Fruit fly (Drosophila melanogaster): Measurements from ENCODE around the gene Pak3.

dm6 chr3R:16446836-16447235, 6.8 kb downstream of the Pak3 start:
- TF ChIP-seq danr (GFP tag; IDR thresholded peaks at IDR 0.05) (no peak), Mes4 (GFP tag; optimal IDR thresholded peaks at IDR 0.05) (no peak), crol (GFP tag; IDR thresholded peaks at IDR 0.05) (peak; percentile 60; the same call in 1 of the 2 replicates), CG11456 (GFP tag; IDR thresholded peaks at IDR 0.05) (no peak), tna (GFP tag; IDR thresholded peaks at IDR 0.05; ENCODE audit: partially characterized antibody) (no peak), B-H2 (GFP tag; optimal IDR thresholded peaks at IDR 0.05) (no peak), Hand (GFP tag; optimal IDR thresholded peaks at IDR 0.05) (no peak), CG6654 (GFP tag; optimal IDR thresholded peaks at IDR 0.05) (no peak), CG10462 (GFP tag; optimal IDR thresholded peaks at IDR 0.05) (no peak), kni (GFP tag; optimal IDR thresholded peaks at IDR 0.05) (no peak), CG10267 (tag; optimal IDR thresholded peaks at IDR 0.05) (no peak)
